Worm (Caenorhabditis elegans) whole organism, late embryonic: ENCODE results near the gene pmp-2.

Experiments used
- ceh-6 ChIP-seq: fragments of 200-800 bp; sonication (Bioruptor generic); optimal IDR thresholded peaks from 2 replicates; lab custom pipeline; 2018; ENCODE audit warnings: mild to moderate bottlenecking, missing genetic modification characterization, missing compliant biosample characterization
- hlh-6 ChIP-seq: sonication (generic microtip); optimal IDR thresholded peaks from 2 replicates; lab custom pipeline; 2016; ENCODE audit warnings: missing genotype, missing genetic modification characterization, missing compliant biosample characterization
- hlh-8 ChIP-seq: sonication (generic microtip); optimal IDR thresholded peaks from 2 replicates; lab custom pipeline; 2016; ENCODE audit warnings: missing genotype, missing genetic modification characterization, missing compliant biosample characterization
- nhr-11 ChIP-seq: fragments of 150-350 bp; optimal IDR thresholded peaks from 2 replicates; lab custom pipeline; 2014; ENCODE audit warnings: missing biosample characterization, missing genetic modification characterization
- odd-2 ChIP-seq: sonication (generic microtip); optimal IDR thresholded peaks from 2 replicates; lab custom pipeline; 2017; ENCODE audit warnings: antibody characterized with exemption, mild to moderate bottlenecking, missing genetic modification characterization, missing compliant biosample characterization
- pros-1 ChIP-seq: fragments of 150-350 bp; optimal IDR thresholded peaks from 2 replicates; lab custom pipeline; 2014; ENCODE audit warnings: missing biosample characterization, missing genetic modification reagents, missing genetic modification characterization
- sox-4 ChIP-seq: sonication (generic microtip); optimal IDR thresholded peaks from 2 replicates; lab custom pipeline; 2017; ENCODE audit warnings: mild to moderate bottlenecking, missing genetic modification characterization, inconsistent platforms, missing compliant biosample characterization
- ttx-3 ChIP-seq: sonication (generic microtip); optimal IDR thresholded peaks from 2 replicates; lab custom pipeline; 2016; ENCODE audit warnings: missing genetic modification reagents, missing genetic modification characterization, missing compliant biosample characterization
- zip-5 ChIP-seq: sonication (generic microtip); optimal IDR thresholded peaks from 2 replicates; lab custom pipeline; 2016; ENCODE audit warnings: missing genetic modification characterization, missing compliant biosample characterization

- TF ChIP-seq odd-2 (tag; lab: Kevin White, UChicago) (no peak), zip-5 (tag; lab: Kevin White, UChicago) (no peak), hlh-8 (tag; lab: Kevin White, UChicago) (no peak), nhr-11 (tag; lab: Kevin White, UChicago) (no peak), pros-1 (tag; lab: Kevin White, UChicago) (no peak), ceh-6 (GFP tag; lab: Kevin White, UChicago) (no peak), sox-4 (tag; lab: Kevin White, UChicago) (no peak), ttx-3 (tag; lab: Kevin White, UChicago) (no peak), hlh-6 (no peak)
These were observed 44.9 kb downstream of the pmp-2 start for ce11 chrII:6842651-6843118.
